Fruit fly (Drosophila melanogaster): ENCODE data around the gene se.

The se gene

DNA sequence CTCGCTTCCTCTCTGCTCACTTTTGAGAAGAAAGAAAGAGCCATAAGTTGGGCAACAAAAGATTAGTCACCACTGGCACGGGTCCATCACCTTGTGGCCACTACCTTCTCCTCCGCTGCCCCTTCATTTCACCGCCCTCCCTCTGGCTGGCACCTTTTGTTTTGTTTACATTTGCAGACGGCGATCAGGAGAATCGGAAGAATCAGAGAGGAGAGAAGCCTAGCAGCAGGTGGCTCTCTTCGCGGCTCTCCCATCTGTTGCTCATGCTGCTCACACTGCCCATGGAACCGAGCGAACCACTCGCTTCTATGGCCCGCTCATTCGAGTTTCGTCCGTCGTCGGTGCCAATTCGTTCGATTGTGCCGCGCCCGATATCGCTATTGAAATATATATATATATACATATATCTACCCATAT lies 26.0 kb downstream of the se start:
- no peak for TF ChIP-seq ttk (optimal IDR thresholded peaks at IDR 0.05)

DNA sequence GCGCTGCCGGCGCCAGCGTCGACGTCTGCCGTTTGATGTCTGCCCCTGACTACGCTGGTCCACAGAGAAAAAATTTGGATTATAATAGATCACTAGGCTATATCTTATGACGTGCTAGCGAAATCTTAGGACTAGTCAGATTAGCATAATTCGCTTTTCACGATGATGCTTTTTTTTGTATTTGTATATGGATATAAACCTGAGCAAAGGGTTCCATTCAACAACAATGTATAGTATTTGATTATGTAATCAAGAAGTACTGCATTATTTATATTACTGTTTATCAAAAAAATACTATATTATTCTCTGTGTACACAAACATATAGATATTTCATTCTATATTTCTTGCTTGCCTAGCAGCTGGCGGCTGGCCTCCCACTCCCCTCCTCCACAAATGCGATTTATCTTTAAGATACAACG lies 26.8 kb downstream of the se start:
- no peak for TF ChIP-seq h (optimal IDR thresholded peaks at IDR 0.05)
- no peak for TF ChIP-seq Myc (optimal IDR thresholded peaks at IDR 0.05)
- TF ChIP-seq psq (optimal IDR thresholded peaks at IDR 0.05), result no peak
- no peak for TF ChIP-seq ttk (optimal IDR thresholded peaks at IDR 0.05)
- no peak for TF ChIP-seq insv (optimal IDR thresholded peaks at IDR 0.05)

DNA sequence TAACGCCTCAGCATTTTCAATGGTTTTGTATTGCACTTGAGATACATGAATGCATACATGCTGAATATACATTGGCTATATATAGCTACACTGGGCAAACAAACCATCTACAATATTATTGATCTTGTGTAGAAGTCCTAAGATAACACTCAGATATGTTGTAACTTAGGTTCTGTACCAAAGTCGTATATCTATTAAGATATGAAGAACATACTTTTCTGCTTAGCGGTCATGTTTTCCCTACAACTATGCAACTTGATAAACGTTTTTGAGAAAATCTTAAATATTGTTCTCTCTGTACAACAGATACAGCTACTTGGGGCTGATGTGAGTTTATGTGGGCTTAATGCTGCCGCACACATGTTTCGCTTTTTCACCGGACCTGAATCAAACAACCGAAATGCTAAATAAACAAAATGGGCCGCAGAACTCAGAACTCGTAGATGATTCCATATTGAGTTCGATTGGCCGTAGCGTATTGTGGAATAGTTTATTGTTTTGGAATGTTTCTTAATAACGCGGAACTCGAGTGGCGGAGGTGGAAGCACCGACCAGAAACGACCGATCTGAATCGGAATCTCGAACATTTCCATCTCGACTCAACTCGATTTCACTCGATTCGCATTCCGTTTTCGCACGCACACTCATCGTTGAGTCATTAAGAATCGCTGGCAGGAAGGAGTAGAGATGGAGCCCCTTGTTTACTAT lies 29.0 kb downstream of the se start:
- no peak for TF ChIP-seq psq (optimal IDR thresholded peaks at IDR 0.05)
- no peak for TF ChIP-seq h (optimal IDR thresholded peaks at IDR 0.05)
- no peak for TF ChIP-seq ttk (optimal IDR thresholded peaks at IDR 0.05)
- TF ChIP-seq Myc (optimal IDR thresholded peaks at IDR 0.05), result no peak
- no peak for TF ChIP-seq insv (optimal IDR thresholded peaks at IDR 0.05)
- no peak for TF ChIP-seq Sin3A (optimal IDR thresholded peaks at IDR 0.05)

DNA sequence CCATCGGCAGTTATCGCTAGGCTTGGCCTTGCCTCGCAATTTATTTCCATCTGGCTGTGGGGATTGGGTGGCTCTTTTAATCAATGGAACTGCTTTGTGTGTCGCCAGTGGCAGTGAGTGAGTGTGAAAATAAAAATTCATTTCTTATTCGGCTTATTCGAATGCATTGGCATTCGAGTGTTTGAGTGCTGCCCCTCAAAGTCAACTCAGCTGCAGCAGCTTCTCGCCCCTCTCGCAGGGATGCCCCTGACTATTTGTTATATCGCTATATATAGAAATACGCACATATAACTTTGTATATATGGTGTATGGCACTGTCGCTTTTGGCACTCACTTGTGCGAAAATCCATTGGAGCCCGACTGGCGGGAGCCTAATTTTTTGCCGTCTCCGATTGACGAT lies 30.5 kb downstream of the se start:
- TF ChIP-seq Myc (optimal IDR thresholded peaks at IDR 0.05) (no peak), ttk (optimal IDR thresholded peaks at IDR 0.05) (no peak), Sin3A (optimal IDR thresholded peaks at IDR 0.05) (no peak), psq (optimal IDR thresholded peaks at IDR 0.05) (no peak), insv (optimal IDR thresholded peaks at IDR 0.05) (no peak), h (optimal IDR thresholded peaks at IDR 0.05) (no peak)

DNA sequence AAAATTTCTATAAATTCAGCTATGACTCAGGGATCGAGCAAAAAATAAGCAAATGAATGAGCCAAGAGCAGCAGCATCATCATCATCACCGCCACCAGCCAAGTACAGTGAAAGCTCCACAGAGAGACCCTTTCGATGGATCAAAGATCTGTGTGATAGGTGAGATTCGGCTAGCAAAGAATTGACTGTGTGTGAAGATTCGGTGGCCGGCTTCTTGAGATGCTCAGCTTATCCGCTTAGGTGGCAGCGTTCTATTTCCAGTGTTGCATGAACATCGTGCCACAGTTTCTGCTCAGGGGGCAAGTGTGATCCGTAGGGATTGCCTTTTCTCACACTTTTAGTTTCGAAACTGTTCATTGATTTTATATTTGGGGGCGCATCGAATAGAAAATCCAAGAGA lies 32.8 kb downstream of the se start:
- TF ChIP-seq insv (optimal IDR thresholded peaks at IDR 0.05) (no peak), psq (optimal IDR thresholded peaks at IDR 0.05) (no peak), ttk (optimal IDR thresholded peaks at IDR 0.05) (no peak), h (optimal IDR thresholded peaks at IDR 0.05) (no peak), Sin3A (optimal IDR thresholded peaks at IDR 0.05) (no peak), Myc (optimal IDR thresholded peaks at IDR 0.05) (no peak)

DNA sequence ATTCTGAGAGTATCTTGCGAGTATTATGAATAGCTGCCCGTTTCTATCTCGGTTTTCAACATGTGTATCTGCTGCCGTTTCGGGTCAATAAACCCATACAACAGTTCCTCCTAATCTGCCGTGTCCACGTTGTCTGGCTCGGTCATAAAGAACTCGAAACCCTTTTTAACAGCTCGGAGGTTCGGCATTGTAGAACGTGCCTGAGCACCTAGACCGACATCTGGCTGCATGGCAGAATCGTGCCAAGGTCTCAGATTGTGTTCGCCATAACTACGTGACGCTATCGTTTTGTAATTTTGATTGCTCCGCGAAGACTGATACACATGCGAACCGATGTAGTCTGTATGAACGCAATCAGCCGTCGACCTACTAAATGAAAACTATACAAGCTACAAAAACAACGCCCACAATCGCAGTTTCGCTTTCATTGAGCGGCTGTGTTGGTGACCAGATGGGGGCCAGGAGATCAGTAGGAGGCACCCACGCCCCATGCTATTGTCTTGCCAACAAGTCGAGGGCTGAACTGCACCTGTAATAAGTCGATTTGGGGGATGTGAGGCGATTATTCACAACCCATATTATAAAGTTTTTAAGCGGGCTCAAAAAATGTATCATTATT lies 33.8 kb downstream of the se start:
- TF ChIP-seq Sin3A (optimal IDR thresholded peaks at IDR 0.05) (no peak), insv (optimal IDR thresholded peaks at IDR 0.05) (no peak), psq (optimal IDR thresholded peaks at IDR 0.05) (no peak), h (optimal IDR thresholded peaks at IDR 0.05) (no peak), ttk (optimal IDR thresholded peaks at IDR 0.05) (no peak), Myc (optimal IDR thresholded peaks at IDR 0.05) (no peak)

DNA sequence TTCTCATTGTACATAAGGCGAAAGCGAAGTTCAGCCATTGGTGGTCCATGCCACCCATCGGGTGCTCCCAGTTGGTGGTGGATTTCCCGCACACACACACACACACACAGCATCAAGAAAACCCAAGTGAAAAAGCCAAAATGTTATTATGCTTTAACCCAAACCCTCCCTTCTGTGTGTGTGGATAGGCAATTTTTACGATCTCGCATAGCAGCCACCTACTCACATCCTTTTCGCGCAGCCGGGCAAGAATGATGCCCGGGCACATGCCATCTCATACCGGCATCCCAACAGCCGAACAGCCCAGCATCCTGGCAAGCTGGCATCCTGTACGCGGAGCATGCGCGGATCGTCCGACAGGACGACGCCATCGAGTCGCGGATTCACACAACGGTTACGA lies 36.7 kb downstream of the se start:
- no peak for TF ChIP-seq psq (optimal IDR thresholded peaks at IDR 0.05)
- no peak for TF ChIP-seq h (optimal IDR thresholded peaks at IDR 0.05)
- no peak for TF ChIP-seq ttk (optimal IDR thresholded peaks at IDR 0.05)

DNA sequence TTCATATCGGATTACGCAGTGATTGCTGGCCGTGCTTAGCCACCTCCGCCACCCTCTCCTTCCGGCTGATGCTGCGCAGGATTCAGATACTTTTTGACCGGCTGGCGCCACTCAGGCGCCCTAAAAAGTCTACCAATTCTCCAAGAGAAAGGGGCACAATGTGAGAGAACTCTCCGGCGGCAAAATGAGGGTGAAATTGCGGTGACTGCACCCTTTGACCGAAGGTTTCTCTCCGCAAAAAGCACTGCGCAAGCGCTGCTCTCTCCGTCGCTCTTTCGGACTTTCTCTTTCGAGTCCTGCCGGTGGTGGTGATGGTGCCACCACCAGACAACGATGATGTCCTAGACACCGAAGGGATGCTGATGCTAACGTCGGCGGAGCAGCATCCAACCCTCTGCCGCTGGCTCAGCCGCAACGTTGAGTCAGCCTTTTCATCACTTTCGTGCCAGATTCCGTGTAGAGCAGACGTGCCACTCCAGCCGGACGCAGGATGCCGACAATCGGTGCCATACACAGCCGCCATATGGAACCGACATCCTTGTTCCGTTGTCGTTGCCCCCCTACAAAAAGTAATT lies 39.5 kb downstream of the se start:
- TF ChIP-seq insv (optimal IDR thresholded peaks at IDR 0.05), result no peak
- no peak for TF ChIP-seq psq (optimal IDR thresholded peaks at IDR 0.05)
- TF ChIP-seq ttk (optimal IDR thresholded peaks at IDR 0.05), result no peak
- TF ChIP-seq Myc (optimal IDR thresholded peaks at IDR 0.05), result no peak
- TF ChIP-seq h (optimal IDR thresholded peaks at IDR 0.05), result no peak
- TF ChIP-seq Sin3A (optimal IDR thresholded peaks at IDR 0.05), result no peak

DNA sequence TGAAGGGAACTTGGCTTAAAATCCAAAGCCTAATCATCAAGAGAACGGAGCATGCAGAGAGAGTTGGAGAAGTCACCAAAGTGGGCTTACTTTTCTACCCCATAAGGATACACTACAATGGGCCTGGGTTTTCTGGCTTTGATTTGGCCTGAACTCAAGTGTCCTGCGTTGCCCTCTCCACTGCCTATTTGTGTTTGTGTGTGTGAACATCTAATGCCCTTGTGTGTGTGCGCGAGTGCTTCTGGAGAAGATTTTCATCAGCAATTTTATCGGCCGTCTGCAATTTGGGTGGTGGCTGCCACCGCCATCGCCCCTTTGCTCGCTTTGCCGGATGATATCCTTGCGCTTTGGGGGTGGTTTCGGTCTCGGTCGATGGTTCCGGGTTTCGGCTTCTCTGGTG lies 40.3 kb downstream of the se start:
- TF ChIP-seq insv (optimal IDR thresholded peaks at IDR 0.05) (no peak), Myc (optimal IDR thresholded peaks at IDR 0.05) (no peak), Sin3A (optimal IDR thresholded peaks at IDR 0.05) (no peak), ttk (optimal IDR thresholded peaks at IDR 0.05) (no peak), psq (optimal IDR thresholded peaks at IDR 0.05) (no peak), h (optimal IDR thresholded peaks at IDR 0.05) (no peak)
